Fruit fly (Drosophila melanogaster): ENCODE data around the gene Ir8a.

Ir8a gene

DNA sequence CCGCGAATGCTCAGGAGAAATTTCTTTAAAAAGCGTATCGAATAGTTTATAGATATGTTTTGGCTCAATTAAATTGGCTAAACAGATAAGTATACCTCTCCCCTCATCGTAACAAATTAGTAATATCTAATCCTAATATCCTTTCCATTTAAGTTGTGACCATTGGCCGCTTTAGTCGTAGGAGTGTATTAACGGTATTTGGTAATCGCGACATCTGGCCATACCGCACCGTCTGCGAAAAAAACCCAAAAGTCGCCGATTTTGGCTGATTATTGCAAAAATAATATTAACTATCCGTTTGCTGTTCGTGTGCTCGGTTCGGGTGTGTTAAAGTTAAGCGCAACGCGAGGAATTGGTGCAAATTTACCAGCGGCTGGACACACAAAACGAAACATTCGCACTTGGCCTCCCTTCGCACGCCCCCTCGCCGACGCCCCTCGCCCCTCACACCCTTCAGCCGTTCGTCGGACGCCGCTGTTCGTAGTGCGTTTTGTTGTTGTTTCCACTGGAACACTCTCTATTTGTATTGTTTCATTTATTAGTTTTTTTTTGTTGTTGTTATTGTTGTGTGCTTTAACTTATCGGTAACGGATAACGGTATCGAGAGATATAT lies 10.9 kb upstream of the Ir8a start, which contains the start of the genes amx and Dsor1 (continued):
- TF ChIP-seq NC2α (GFP tag; optimal IDR thresholded peaks at IDR 0.05) = no peak
- no peak for TF ChIP-seq jigr1 (GFP tag; IDR thresholded peaks at IDR 0.05)
- no peak for TF ChIP-seq unc-4 (GFP tag; IDR thresholded peaks at IDR 0.05; ENCODE audit: partially characterized antibody)
- TF ChIP-seq Ravus (GFP tag; IDR thresholded peaks at IDR 0.05) = no peak
- peak; percentile 32 for TF ChIP-seq phol (tag; optimal IDR thresholded peaks at IDR 0.05)
- TF ChIP-seq E2f1 (GFP tag; IDR thresholded peaks at IDR 0.05) = no peak
- TF ChIP-seq BEAF-32 (GFP tag; optimal IDR thresholded peaks at IDR 0.05) = peak; percentile 39
- TF ChIP-seq CG17912 (GFP tag; optimal IDR thresholded peaks at IDR 0.05) = no peak
- TF ChIP-seq CG13894 (tag; optimal IDR thresholded peaks at IDR 0.05) = no peak
- no peak for TF ChIP-seq Chrac-16 (GFP tag; optimal IDR thresholded peaks at IDR 0.05)
- TF ChIP-seq Deaf1 (tag; optimal IDR thresholded peaks at IDR 0.05) = no peak
- TF ChIP-seq inv (GFP tag; IDR thresholded peaks at IDR 0.05; ENCODE audit: partially characterized antibody) = no peak
- TF ChIP-seq zen (tag; optimal IDR thresholded peaks at IDR 0.05) = no peak
- TF ChIP-seq CG10654 (GFP tag; optimal IDR thresholded peaks at IDR 0.05) = no peak
- TF ChIP-seq CG4854 (GFP tag; optimal IDR thresholded peaks at IDR 0.05) = no peak
- no peak for TF ChIP-seq kni (GFP tag; optimal IDR thresholded peaks at IDR 0.05)
- no peak for TF ChIP-seq unpg (GFP tag; optimal IDR thresholded peaks at IDR 0.05)
- no peak for TF ChIP-seq pan (optimal IDR thresholded peaks at IDR 0.05)
- TF ChIP-seq pan (GFP tag; optimal IDR thresholded peaks at IDR 0.05 in 1 of 2, IDR thresholded peaks at IDR 0.05 in 1 of 2) = no peak
- TF ChIP-seq CG42726 (GFP tag; IDR thresholded peaks at IDR 0.05; ENCODE audit: partially characterized antibody) = no peak
- TF ChIP-seq Tbp (GFP tag; optimal IDR thresholded peaks at IDR 0.05) = peak; percentile 23
- no peak for TF ChIP-seq CG8765 (GFP tag; IDR thresholded peaks at IDR 0.05)
- TF ChIP-seq vvl (GFP tag; IDR thresholded peaks at IDR 0.05) = no peak
- peak in 1 of 2 experiments; percentile 3 for TF ChIP-seq Pdp1 (GFP tag; optimal IDR thresholded peaks at IDR 0.05)
- TF ChIP-seq pzg (GFP tag; optimal IDR thresholded peaks at IDR 0.05) = peak; percentile 47
- 0 out of 2 replicates have a peak, but pooled peaks have one; percentile 41 for TF ChIP-seq rib (GFP tag; IDR thresholded peaks at IDR 0.05)
- TF ChIP-seq CoRest (tag; optimal IDR thresholded peaks at IDR 0.05) = peak; percentile 53
- TF ChIP-seq Mad (GFP tag; optimal IDR thresholded peaks at IDR 0.05) = no peak
- TF ChIP-seq Ptx1 (GFP tag; IDR thresholded peaks at IDR 0.05) = no peak
- TF ChIP-seq Hsf (GFP tag; optimal IDR thresholded peaks at IDR 0.05) = no peak
- TF ChIP-seq gro (GFP tag; optimal IDR thresholded peaks at IDR 0.05) = no peak
- TF ChIP-seq CG1233 (GFP tag; optimal IDR thresholded peaks at IDR 0.05) = no peak
- TF ChIP-seq CG31441 (GFP tag; IDR thresholded peaks at IDR 0.05) = no peak
- TF ChIP-seq Dll (GFP tag; IDR thresholded peaks at IDR 0.05; ENCODE audit: partially characterized antibody) = no peak
- no peak for TF ChIP-seq ap (GFP tag; IDR thresholded peaks at IDR 0.05)
- no peak for TF ChIP-seq CG10147 (GFP tag; optimal IDR thresholded peaks at IDR 0.05)
- TF ChIP-seq Ets97D (GFP tag; optimal IDR thresholded peaks at IDR 0.05) = peak; percentile 26
- peak; percentile 30 for TF ChIP-seq sqz (GFP tag; optimal IDR thresholded peaks at IDR 0.05)
- no peak for TF ChIP-seq NfI (GFP tag; optimal IDR thresholded peaks at IDR 0.05)
- no peak for TF ChIP-seq pnt (GFP tag; optimal IDR thresholded peaks at IDR 0.05)
- no peak for TF ChIP-seq pb (GFP tag; optimal IDR thresholded peaks at IDR 0.05)
- TF ChIP-seq chinmo (GFP tag; IDR thresholded peaks at IDR 0.05; ENCODE audit: partially characterized antibody) = no peak
- TF ChIP-seq CG16779 (GFP tag; IDR thresholded peaks at IDR 0.05) = no peak
- no peak for TF ChIP-seq Fer2 (tag; optimal IDR thresholded peaks at IDR 0.05)
- no peak for TF ChIP-seq disco-r (GFP tag; optimal IDR thresholded peaks at IDR 0.05)
- no peak for TF ChIP-seq Hey (tag; optimal IDR thresholded peaks at IDR 0.05)
- no peak for TF ChIP-seq CG4820 (GFP tag; optimal IDR thresholded peaks at IDR 0.05)
- no peak for TF ChIP-seq dan (GFP tag; IDR thresholded peaks at IDR 0.05)
- TF ChIP-seq eve (GFP tag; optimal IDR thresholded peaks at IDR 0.05) = no peak
- TF ChIP-seq ssp (GFP tag; IDR thresholded peaks at IDR 0.05) = no peak
- TF ChIP-seq CG10431 (GFP tag; optimal IDR thresholded peaks at IDR 0.05) = no peak
